Worm (Caenorhabditis elegans): ENCODE results near the gene F49C5.3.

The F49C5.3 gene

ce11 chrII:12514620-12515019 lies 21.7 kb upstream of the F49C5.3 start, which contains the start of gene srh-69:
TSS of gene srh-69 (minus strand) at chrII:12514720.
- no peak for TF ChIP-seq irx-1 (tag; optimal IDR thresholded peaks at IDR 0.05)
- TF ChIP-seq pag-3 (tag; optimal IDR thresholded peaks at IDR 0.05; ENCODE audit: borderline replicate concordance, insufficient read depth), result no peak
- TF ChIP-seq jun-1 (tag; optimal IDR thresholded peaks at IDR 0.05), result no peak
- no peak for TF ChIP-seq sox-4 (tag; optimal IDR thresholded peaks at IDR 0.05)
- TF ChIP-seq swsn-7 (tag; optimal IDR thresholded peaks at IDR 0.05), result no peak
- no peak for TF ChIP-seq lir-3 (tag; optimal IDR thresholded peaks at IDR 0.05; ENCODE audit: poor library complexity)
- no peak for TF ChIP-seq ama-1 (optimal IDR thresholded peaks at IDR 0.05)
- no peak for TF ChIP-seq ceh-90 (tag; optimal IDR thresholded peaks at IDR 0.05)
- no peak for TF ChIP-seq lsy-2 (tag; optimal IDR thresholded peaks at IDR 0.05)

- TF ChIP-seq nhr-90 (tag; optimal IDR thresholded peaks at IDR 0.05; ENCODE audit: poor library complexity) (no peak), elt-2 (tag; optimal IDR thresholded peaks at IDR 0.05) (no peak), C16A3.4 (tag; optimal IDR thresholded peaks at IDR 0.05) (no peak), Y116A8C.19 (tag; optimal IDR thresholded peaks at IDR 0.05; ENCODE audit: borderline replicate concordance) (no peak), pag-3 (tag; optimal IDR thresholded peaks at IDR 0.05; ENCODE audit: borderline replicate concordance, insufficient read depth) (no peak), snpc-4 (tag; optimal IDR thresholded peaks at IDR 0.05) (no peak), irx-1 (tag; optimal IDR thresholded peaks at IDR 0.05) (no peak)
These were observed 20.0 kb upstream of the F49C5.3 start, which contains the start of gene srh-61 for ce11 chrII:12516313-12516712. TSS of gene srh-61 (minus strand) at chrII:12516413.

- no peak for TF ChIP-seq rnt-1 (tag; optimal IDR thresholded peaks at IDR 0.05)
- TF ChIP-seq ama-1 (optimal IDR thresholded peaks at IDR 0.05), result no peak
- TF ChIP-seq isw-1 (GFP tag; IDR thresholded peaks at IDR 0.05), result no peak
- no peak for TF ChIP-seq tlp-1 (tag; optimal IDR thresholded peaks at IDR 0.05)
- TF ChIP-seq dsc-1 (tag; optimal IDR thresholded peaks at IDR 0.05), result no peak
- no peak for TF ChIP-seq snpc-4 (tag; optimal IDR thresholded peaks at IDR 0.05)
These were observed 18.3 kb upstream of the F49C5.3 start for ce11 chrII:12518008-12518407.

ce11 chrII:12518809-12519344 lies 17.4 kb upstream of the F49C5.3 start, which contains the start of gene srh-70:
TSS of gene srh-70 (minus strand) at chrII:12518859.
- TF ChIP-seq dpl-1 (GFP tag; optimal IDR thresholded peaks at IDR 0.05) (no peak), ceh-8 (GFP tag; optimal IDR thresholded peaks at IDR 0.05) (no peak), fkh-4 (tag; optimal IDR thresholded peaks at IDR 0.05; ENCODE audit: borderline replicate concordance) (no peak)

- TF ChIP-seq vab-15 (tag; optimal IDR thresholded peaks at IDR 0.05) (no peak), ceh-90 (tag; optimal IDR thresholded peaks at IDR 0.05) (no peak), hlh-17 (GFP tag; optimal IDR thresholded peaks at IDR 0.05; ENCODE audit: borderline replicate concordance) (no peak), snu-23 (GFP tag; optimal IDR thresholded peaks at IDR 0.05) (no peak), fkh-10 (GFP tag; optimal IDR thresholded peaks at IDR 0.05) (no peak), lin-14 (GFP tag; optimal IDR thresholded peaks at IDR 0.05) (no peak), pax-3 (tag; optimal IDR thresholded peaks at IDR 0.05) (no peak)
These were observed 16.7 kb upstream of the F49C5.3 start, which contains the start of gene ceh-99 for ce11 chrII:12519616-12520015. TSS of gene ceh-99 (plus strand) at chrII:12519981.

ce11 chrII:12525526-12525925 lies 10.8 kb upstream of the F49C5.3 start, which contains the start of gene srx-118:
TSS of gene srx-118 (plus strand) at chrII:12525826.
- TF ChIP-seq nhr-237 (tag; optimal IDR thresholded peaks at IDR 0.05) (no peak), alr-1 (tag; optimal IDR thresholded peaks at IDR 0.05; ENCODE audit: borderline replicate concordance) (no peak), nhr-71 (tag; optimal IDR thresholded peaks at IDR 0.05) (no peak), ceh-88 (GFP tag; IDR thresholded peaks at IDR 0.05) (no peak), nhr-28 (tag; optimal IDR thresholded peaks at IDR 0.05) (no peak), mab-9 (GFP tag; IDR thresholded peaks at IDR 0.05) (no peak)

Measured in whole organism, L1 larva.